Fruit fly (Drosophila melanogaster): Measurements from ENCODE around the gene CG6689.

- TF ChIP-seq CG8478 (optimal IDR thresholded peaks at IDR 0.05) (no peak), CTCF (optimal IDR thresholded peaks at IDR 0.05) (no peak)
These were observed 33.9 kb upstream of the CG6689 start for dm6 chr3R:11253768-11254167.
